Worm (Caenorhabditis elegans) whole organism, L4 larva: Measurements from ENCODE around the gene ZC8.6.

ENCODE experiments used
- D1046.2 ChIP-seq: fragments of 200-800 bp; sonication (Bioruptor generic); IDR thresholded peaks from 2 replicates; pipeline ENCODE4 v1.3.6; 2022; ENCODE audit warnings: missing genetic modification characterization, missing compliant biosample characterization
- F10B5.3 ChIP-seq: sonication (generic microtip); optimal IDR thresholded peaks from 2 replicates; lab custom pipeline; 2016; ENCODE audit warnings: mild to moderate bottlenecking, missing genetic modification characterization, missing compliant biosample characterization
- F26F4.8 ChIP-seq: fragments of 200-800 bp; sonication (Bioruptor generic); conservative IDR thresholded peaks from 2 replicates; pipeline ENCODE4 v1.3.6; 2022; ENCODE audit warnings: missing genetic modification characterization, missing compliant biosample characterization
- R02D3.7 ChIP-seq: fragments of 150-350 bp; sonication (generic microtip); optimal IDR thresholded peaks from 3 replicates; lab custom pipeline; 2014; ENCODE audit warnings: missing biosample characterization, missing genetic modification characterization
- T26A8.4 ChIP-seq: fragments of 200-800 bp; sonication (Bioruptor generic); IDR thresholded peaks from 2 replicates; pipeline ENCODE4 v1.3.6; 2022; ENCODE audit warnings: missing genetic modification characterization, missing compliant biosample characterization
- Y105C5A.15 ChIP-seq: fragments of 200-800 bp; sonication (Bioruptor generic); IDR thresholded peaks from 2 replicates; pipeline ENCODE4 v1.3.6; 2022; ENCODE audit warnings: missing genetic modification characterization, missing compliant biosample characterization
- Y5F2A.4 ChIP-seq: fragments of 200-800 bp; sonication (Bioruptor generic); optimal IDR thresholded peaks from 2 replicates; lab custom pipeline; 2018; ENCODE audit warnings: mild to moderate bottlenecking, missing genetic modification characterization, missing compliant biosample characterization
- ZK546.5 ChIP-seq, 2 experiments: sonication (generic microtip); optimal IDR thresholded peaks; 2 replicates each; lab custom pipeline; 2017; ENCODE audit warnings: missing biosample characterization in 2 of 2, missing genetic modification characterization in 2 of 2
- arid-1 ChIP-seq: fragments of 200-800 bp; sonication (Bioruptor generic); conservative IDR thresholded peaks from 2 replicates; pipeline ENCODE4 v1.3.6; 2022; ENCODE audit warnings: missing genetic modification reagents, missing genetic modification characterization, missing compliant biosample characterization
- attf-4 ChIP-seq: sonication (generic microtip); optimal IDR thresholded peaks from 3 replicates; lab custom pipeline; 2017; ENCODE audit warnings: missing biosample characterization, missing genetic modification characterization
- ces-1 ChIP-seq: fragments of 150-350 bp; sonication (generic microtip); optimal IDR thresholded peaks from 4 replicates; lab custom pipeline; 2014; ENCODE audit warnings: missing biosample characterization, missing genetic modification reagents, missing genetic modification characterization
- ctbp-1 ChIP-seq: fragments of 200-800 bp; sonication (Bioruptor generic); IDR thresholded peaks from 2 replicates; pipeline ENCODE4 v1.3.6; 2022; ENCODE audit warnings: missing genetic modification reagents, missing genetic modification characterization, missing compliant biosample characterization
- daf-16 ChIP-seq, 3 experiments: sonication (generic microtip); optimal IDR thresholded peaks; 2 replicates each; lab custom pipeline; 2016 to 2017; ENCODE audit warnings: missing genetic modification characterization in 3 of 3, missing genetic modification reagents in 3 of 3, mild to moderate bottlenecking in 2 of 3, missing compliant biosample characterization in 2 of 3, missing biosample characterization in 1 of 3, moderate library complexity in 1 of 3
- dmd-6 ChIP-seq: fragments of 200-800 bp; sonication (Bioruptor generic); IDR thresholded peaks from 2 replicates; pipeline ENCODE4 v1.3.6; 2022; ENCODE audit warnings: missing genetic modification reagents, missing genetic modification characterization, missing compliant biosample characterization
- dmd-8 ChIP-seq: fragments of 200-800 bp; sonication (Bioruptor generic); IDR thresholded peaks from 2 replicates; pipeline ENCODE4 v1.3.6; 2022; ENCODE audit warnings: missing genetic modification characterization, missing compliant biosample characterization
- dmd-9 ChIP-seq: fragments of 200-800 bp; sonication (Bioruptor generic); IDR thresholded peaks from 2 replicates; pipeline ENCODE4 v1.3.6; 2022; ENCODE audit warnings: missing genetic modification reagents, missing genetic modification characterization, missing compliant biosample characterization
- egl-27 ChIP-seq: sonication (generic microtip); optimal IDR thresholded peaks from 3 replicates; lab custom pipeline; 2017; ENCODE audit warnings: missing biosample characterization, missing genetic modification reagents, missing genetic modification characterization
- egl-43 ChIP-seq: fragments of 200-800 bp; sonication (Bioruptor generic); IDR thresholded peaks from 2 replicates; pipeline ENCODE4 v1.3.6; 2022; ENCODE audit warnings: missing genetic modification reagents, missing genetic modification characterization, missing compliant biosample characterization
- gei-8 ChIP-seq: fragments of 200-800 bp; sonication (Bioruptor generic); optimal IDR thresholded peaks from 2 replicates; lab custom pipeline; 2018; ENCODE audit warnings: mild to moderate bottlenecking, missing genetic modification characterization, missing compliant biosample characterization
- hif-1 ChIP-seq, 2 experiments: sonication (generic microtip); optimal IDR thresholded peaks; 2 replicates each; lab custom pipeline; 2016 to 2017; ENCODE audit warnings: missing compliant biosample characterization in 2 of 2, missing genetic modification characterization in 2 of 2, missing genetic modification reagents in 2 of 2, missing genotype in 2 of 2, mild to moderate bottlenecking in 1 of 2
- hlh-11 ChIP-seq: fragments of 200-800 bp; sonication (Bioruptor generic); optimal IDR thresholded peaks from 2 replicates; lab custom pipeline; 2018; ENCODE audit warnings: mild to moderate bottlenecking, missing genetic modification characterization, missing compliant biosample characterization
- jun-1 ChIP-seq: fragments of 150-350 bp; optimal IDR thresholded peaks from 2 replicates; lab custom pipeline; 2014; ENCODE audit warnings: missing biosample characterization, missing genetic modification reagents, missing genetic modification characterization
- lin-1 ChIP-seq: fragments of 200-800 bp; sonication (Bioruptor generic); IDR thresholded peaks from 2 replicates; pipeline ENCODE4 v1.3.6; 2022; ENCODE audit warnings: missing genetic modification reagents, missing genetic modification characterization, missing compliant biosample characterization
- lin-15B ChIP-seq: fragments of 150-350 bp; sonication (generic microtip); optimal IDR thresholded peaks from 3 replicates; lab custom pipeline; 2014; ENCODE audit warnings: missing biosample characterization, missing genetic modification characterization
- lin-29 ChIP-seq: fragments of 200-800 bp; sonication (Bioruptor generic); IDR thresholded peaks from 2 replicates; pipeline ENCODE4 v1.3.6; 2022; ENCODE audit warnings: missing genetic modification reagents, missing genetic modification characterization, missing compliant biosample characterization
- lin-38 ChIP-seq: fragments of 200-800 bp; sonication (Bioruptor generic); IDR thresholded peaks from 2 replicates; pipeline ENCODE4 v1.3.6; 2022; ENCODE audit warnings: missing genetic modification reagents, missing genetic modification characterization, missing compliant biosample characterization
- lin-39 ChIP-seq: fragments of 150-350 bp; optimal IDR thresholded peaks from 2 replicates; lab custom pipeline; 2014; ENCODE audit warnings: missing biosample characterization, missing genetic modification reagents, missing genetic modification characterization
- lsy-2 ChIP-seq, 2 experiments: fragments of 150-350 bp in 1 of 2; sonication (generic microtip) in 1 of 2; optimal IDR thresholded peaks; 2 replicates each; lab custom pipeline; 2014 to 2017; ENCODE audit warnings: missing biosample characterization in 2 of 2, missing genetic modification characterization in 2 of 2
- madf-5 ChIP-seq, 2 experiments: fragments of 200-800 bp; sonication (Bioruptor generic); IDR thresholded peaks; 2 replicates each; pipeline ENCODE4 v1.3.6; 2022; ENCODE audit warnings: missing compliant biosample characterization in 2 of 2, missing genetic modification characterization in 2 of 2
- mdl-1 ChIP-seq, 2 experiments: fragments of 150-350 bp in 1 of 2; sonication (generic microtip) in 1 of 2; optimal IDR thresholded peaks; 2 replicates each; lab custom pipeline; 2014 to 2017; ENCODE audit warnings: missing biosample characterization in 2 of 2, missing genetic modification characterization in 2 of 2
- mxl-2 ChIP-seq: fragments of 200-800 bp; sonication (Bioruptor generic); conservative IDR thresholded peaks from 2 replicates; pipeline ENCODE4 v1.3.6; 2022; ENCODE audit warnings: missing genetic modification reagents, missing genetic modification characterization, missing compliant biosample characterization
- mxl-3 ChIP-seq: fragments of 200-800 bp; sonication (Bioruptor generic); optimal IDR thresholded peaks from 2 replicates; lab custom pipeline; 2018; ENCODE audit warnings: mild to moderate bottlenecking, missing genetic modification characterization, missing compliant biosample characterization
- nhr-10 ChIP-seq: fragments of 150-350 bp; optimal IDR thresholded peaks from 2 replicates; lab custom pipeline; 2014; ENCODE audit warnings: missing biosample characterization, missing genetic modification characterization
- nhr-11 ChIP-seq: fragments of 150-350 bp; optimal IDR thresholded peaks from 2 replicates; lab custom pipeline; 2014; ENCODE audit warnings: missing biosample characterization, missing genetic modification characterization
- nhr-237 ChIP-seq: sonication (generic microtip); optimal IDR thresholded peaks from 2 replicates; lab custom pipeline; 2017; ENCODE audit warnings: missing biosample characterization, missing genetic modification characterization
- nhr-25 ChIP-seq: sonication (generic microtip); optimal IDR thresholded peaks from 2 replicates; lab custom pipeline; 2017; ENCODE audit warnings: missing genetic modification characterization, mild to moderate bottlenecking, missing compliant biosample characterization, antibody characterized with exemption, moderate library complexity, borderline replicate concordance; ENCODE audit not compliant: insufficient read depth
- nhr-28 ChIP-seq: fragments of 150-350 bp; optimal IDR thresholded peaks from 2 replicates; lab custom pipeline; 2014; ENCODE audit warnings: missing biosample characterization, missing genetic modification characterization
- nhr-42 ChIP-seq: fragments of 200-800 bp; sonication (Bioruptor generic); IDR thresholded peaks from 2 replicates; pipeline ENCODE4 v1.3.6; 2022; ENCODE audit warnings: missing genetic modification characterization, missing compliant biosample characterization
- nhr-77 ChIP-seq: fragments of 150-350 bp; optimal IDR thresholded peaks from 2 replicates; lab custom pipeline; 2014; ENCODE audit warnings: missing biosample characterization, missing genetic modification characterization
- php-3 ChIP-seq: fragments of 200-800 bp; sonication (Bioruptor generic); IDR thresholded peaks from 2 replicates; pipeline ENCODE4 v1.3.6; 2022; ENCODE audit warnings: missing genetic modification reagents, missing genetic modification characterization, missing compliant biosample characterization
- saeg-2 ChIP-seq: fragments of 200-800 bp; sonication (Bioruptor generic); IDR thresholded peaks from 2 replicates; pipeline ENCODE4 v1.3.6; 2022; ENCODE audit warnings: missing genetic modification reagents, missing genetic modification characterization, missing compliant biosample characterization
- sdz-12 ChIP-seq: fragments of 200-800 bp; sonication (Bioruptor generic); optimal IDR thresholded peaks from 2 replicates; lab custom pipeline; 2018; ENCODE audit warnings: mild to moderate bottlenecking, missing genetic modification characterization, missing compliant biosample characterization
- set-16 ChIP-seq: fragments of 200-800 bp; sonication (Bioruptor generic); IDR thresholded peaks from 2 replicates; pipeline ENCODE4 v1.3.6; 2022; ENCODE audit warnings: missing genetic modification reagents, missing genetic modification characterization, missing compliant biosample characterization
- snpc-1.2 ChIP-seq: fragments of 200-800 bp; sonication (Bioruptor generic); IDR thresholded peaks from 2 replicates; pipeline ENCODE4 v1.3.6; 2022; ENCODE audit warnings: missing genetic modification reagents, missing genetic modification characterization, missing compliant biosample characterization
- tra-1 ChIP-seq: fragments of 200-800 bp; sonication (Bioruptor generic); IDR thresholded peaks from 2 replicates; pipeline ENCODE4 v1.3.6; 2022; ENCODE audit warnings: missing genetic modification reagents, missing genetic modification characterization, missing compliant biosample characterization
- unc-39 ChIP-seq: sonication (generic microtip); optimal IDR thresholded peaks from 2 replicates; lab custom pipeline; 2017; ENCODE audit warnings: missing biosample characterization, missing genetic modification characterization
- unc-62 ChIP-seq, 3 experiments: fragments of 150-350 bp in 1 of 3; sonication (generic microtip); optimal IDR thresholded peaks in 2 of 3; peaks in 1 of 3; 1 replicate in 1 of 3; 2 replicates in 2 of 3; lab custom pipeline; 2014 to 2017; ENCODE audit warnings: missing biosample characterization in 3 of 3, missing genetic modification characterization in 3 of 3, missing genetic modification reagents in 3 of 3, missing genotype in 1 of 3
- zag-1 ChIP-seq: fragments of 150-350 bp; optimal IDR thresholded peaks from 2 replicates; lab custom pipeline; 2014; ENCODE audit warnings: missing biosample characterization, missing genetic modification characterization
- zfp-3 ChIP-seq: fragments of 200-800 bp; sonication (Bioruptor generic); conservative IDR thresholded peaks from 2 replicates; pipeline ENCODE4 v1.3.6; 2022; ENCODE audit warnings: missing genetic modification reagents, missing genetic modification characterization, missing compliant biosample characterization
- zip-11 ChIP-seq: fragments of 200-800 bp; sonication (Bioruptor generic); IDR thresholded peaks from 2 replicates; pipeline ENCODE4 v1.3.6; 2022; ENCODE audit warnings: missing genetic modification characterization, missing compliant biosample characterization

ZC8.6 gene

ce11 chrX:5018062-5018653, 20.8 kb upstream of the ZC8.6 start (continued):
- TF ChIP-seq R02D3.7 (tag; lab: Kevin White, UChicago) (no peak), D1046.2 (GFP tag; lab: Robert Waterston, UW) (no peak), lin-38 (no peak), ctbp-1 (no peak), snpc-1.2 (GFP tag; lab: Robert Waterston, UW) (no peak), attf-4 (tag; lab: Kevin White, UChicago) (no peak), unc-62 (GFP tag; optimal IDR thresholded peaks at IDR 0.05 in 1 of 2; lab: Kevin White, UChicago) (peak in 1 of 2 experiments; percentile 24), unc-62 (tag; optimal IDR thresholded peaks at IDR 0.05; lab: Kevin White, UChicago) (no peak), F10B5.3 (no peak), unc-39 (tag; lab: Kevin White, UChicago) (no peak), F26F4.8 (GFP tag; lab: Robert Waterston, UW) (no peak), lin-15B (no peak), lin-39 (tag; lab: Kevin White, UChicago) (no peak), zfp-3 (GFP tag; lab: Robert Waterston, UW) (no peak), gei-8 (GFP tag; lab: Kevin White, UChicago) (no peak), hif-1 (tag; optimal IDR thresholded peaks at IDR 0.05; lab: Kevin White, UChicago) (no peak), hlh-11 (peak; percentile 53), mxl-3 (peak; percentile 34), Y5F2A.4 (GFP tag; lab: Kevin White, UChicago) (no peak), ces-1 (GFP tag; lab: Kevin White, UChicago) (no peak), tra-1 (GFP tag; lab: Robert Waterston, UW) (no peak), nhr-11 (tag; lab: Kevin White, UChicago) (peak; percentile 23), nhr-42 (GFP tag; lab: Robert Waterston, UW) (no peak), lsy-2 (tag; optimal IDR thresholded peaks at IDR 0.05; lab: Kevin White, UChicago) (no peak), Y105C5A.15 (GFP tag; lab: Robert Waterston, UW) (no peak), daf-16 (GFP tag; optimal IDR thresholded peaks at IDR 0.05; lab: Kevin White, UChicago) (no peak), daf-16 (tag; optimal IDR thresholded peaks at IDR 0.05; lab: Kevin White, UChicago) (peak; percentile 71), lin-1 (GFP tag; lab: Robert Waterston, UW) (no peak), nhr-237 (tag; lab: Kevin White, UChicago) (no peak), dmd-8 (GFP tag; lab: Robert Waterston, UW) (no peak), egl-43 (GFP tag; lab: Robert Waterston, UW) (no peak), mxl-2 (GFP tag; lab: Robert Waterston, UW) (no peak), php-3 (peak; percentile 87), zag-1 (tag; lab: Kevin White, UChicago) (no peak), jun-1 (tag; lab: Kevin White, UChicago) (no peak), mdl-1 (tag; optimal IDR thresholded peaks at IDR 0.05; lab: Kevin White, UChicago) (no peak), madf-5 (GFP tag; IDR thresholded peaks at IDR 0.05; lab: Robert Waterston, UW) (no peak), nhr-77 (tag; lab: Kevin White, UChicago) (peak; percentile 19), dmd-9 (GFP tag; lab: Robert Waterston, UW) (no peak), arid-1 (no peak), ZK546.5 (tag; optimal IDR thresholded peaks at IDR 0.05; lab: Kevin White, UChicago) (no peak), T26A8.4 (no peak), nhr-28 (tag; lab: Kevin White, UChicago) (peak; percentile 20), sdz-12 (no peak), zip-11 (GFP tag; lab: Robert Waterston, UW) (no peak), lin-29 (GFP tag; lab: Robert Waterston, UW) (no peak), saeg-2 (no peak), nhr-25 (tag; lab: Kevin White, UChicago) (no peak), egl-27 (no peak), nhr-10 (tag; lab: Kevin White, UChicago) (no peak), dmd-6 (GFP tag; lab: Robert Waterston, UW) (peak; percentile 47; the same call in 1 of the 2 replicates), set-16 (GFP tag; lab: Robert Waterston, UW) (no peak)
